Fruit fly (Drosophila melanogaster): ENCODE data around the gene CG31869.

Gene CG31869

dm6 chr2L:10767597-10768188 is 33.2 kb downstream of the CG31869 start, which contains the start of gene Ubc2:
Gene Ubc2, minus strand, starts transcription at chr2L:10768006.
- TF ChIP-seq vnd (GFP tag; IDR thresholded peaks at IDR 0.05; ENCODE audit: partially characterized antibody) (peak; percentile 70), CG11504 (tag; optimal IDR thresholded peaks at IDR 0.05) (no peak), HmgZ (tag; optimal IDR thresholded peaks at IDR 0.05) (peak; percentile 38), hth (optimal IDR thresholded peaks at IDR 0.05) (no peak), CG15011 (GFP tag; optimal IDR thresholded peaks at IDR 0.05) (no peak), Hr3 (GFP tag; optimal IDR thresholded peaks at IDR 0.05) (no peak), CG34422 (GFP tag; IDR thresholded peaks at IDR 0.05) (peak; percentile 46; the same call in 1 of the 3 replicates), Adf1 (GFP tag; IDR thresholded peaks at IDR 0.05) (no peak), salm (tag; optimal IDR thresholded peaks at IDR 0.05) (no peak), CG4404 (GFP tag; IDR thresholded peaks at IDR 0.05) (no peak), pzg (GFP tag; optimal IDR thresholded peaks at IDR 0.05) (peak; percentile 86), CG17359 (tag; optimal IDR thresholded peaks at IDR 0.05) (no peak), twi (tag; optimal IDR thresholded peaks at IDR 0.05) (no peak), chinmo (GFP tag; IDR thresholded peaks at IDR 0.05; ENCODE audit: partially characterized antibody) (0 out of 4 replicates have a peak, but pooled peaks have one; percentile 7), cas (GFP tag; IDR thresholded peaks at IDR 0.05) (no peak), dati (GFP tag; IDR thresholded peaks at IDR 0.05) (no peak), gfzf (GFP tag; optimal IDR thresholded peaks at IDR 0.05) (peak; percentile 46), ATbp (GFP tag; optimal IDR thresholded peaks at IDR 0.05) (no peak), CG12659 (GFP tag; optimal IDR thresholded peaks at IDR 0.05) (peak; percentile 81), bbx (GFP tag; IDR thresholded peaks at IDR 0.05; ENCODE audit: partially characterized antibody) (peak; percentile 79), CG7271 (tag; optimal IDR thresholded peaks at IDR 0.05) (no peak), mld (GFP tag; IDR thresholded peaks at IDR 0.05; ENCODE audit: partially characterized antibody) (peak; percentile 67; the same call in 2 of the 3 replicates), CG1233 (GFP tag; optimal IDR thresholded peaks at IDR 0.05) (no peak), Eip74EF (GFP tag; optimal IDR thresholded peaks at IDR 0.05) (no peak), wor (GFP tag; IDR thresholded peaks at IDR 0.05) (no peak), Hsf (GFP tag; optimal IDR thresholded peaks at IDR 0.05) (peak; percentile 34), dm (GFP tag; optimal IDR thresholded peaks at IDR 0.05) (peak; percentile 47), CG17186 (GFP tag; optimal IDR thresholded peaks at IDR 0.05) (peak; percentile 78), zen2 (GFP tag; IDR thresholded peaks at IDR 0.05; ENCODE audit: partially characterized antibody) (peak; percentile 65), CG12299 (tag; optimal IDR thresholded peaks at IDR 0.05) (no peak), en (GFP tag; optimal IDR thresholded peaks at IDR 0.05) (no peak), sna (GFP tag; IDR thresholded peaks at IDR 0.05; ENCODE audit: partially characterized antibody) (peak; percentile 79), H15 (GFP tag; IDR thresholded peaks at IDR 0.05) (no peak), CG4360 (GFP tag; IDR thresholded peaks at IDR 0.05) (no peak), Sry-δ (GFP tag; optimal IDR thresholded peaks at IDR 0.05) (peak; percentile 98), pfk (GFP tag; optimal IDR thresholded peaks at IDR 0.05) (no peak), Lhr (GFP tag; optimal IDR thresholded peaks at IDR 0.05) (peak; percentile 48), vvl (GFP tag; IDR thresholded peaks at IDR 0.05) (peak; percentile 61), CG1832 (GFP tag; optimal IDR thresholded peaks at IDR 0.05) (peak; percentile 73), HmgD (GFP tag; optimal IDR thresholded peaks at IDR 0.05) (no peak), disco-r (GFP tag; optimal IDR thresholded peaks at IDR 0.05) (no peak), CG10431 (GFP tag; optimal IDR thresholded peaks at IDR 0.05) (no peak), CG14710 (tag; optimal IDR thresholded peaks at IDR 0.05) (peak; percentile 57), az2 (GFP tag; optimal IDR thresholded peaks at IDR 0.05) (no peak), CG16813 (GFP tag; IDR thresholded peaks at IDR 0.05; ENCODE audit: partially characterized antibody) (peak; percentile 83), Rfx (GFP tag; IDR thresholded peaks at IDR 0.05) (peak; percentile 60), CG18599 (GFP tag; optimal IDR thresholded peaks at IDR 0.05) (no peak), CG17829 (tag; optimal IDR thresholded peaks at IDR 0.05) (peak; percentile 43), CG11247 (GFP tag; IDR thresholded peaks at IDR 0.05) (no peak)
